Fruit fly (Drosophila melanogaster): ENCODE results near the gene mab-21.

mab-21 gene

dm6 chrX:5972030-5972429 is 41.0 kb downstream of the mab-21 start (continued):
- TF ChIP-seq emc (GFP tag; optimal IDR thresholded peaks at IDR 0.05), result no peak
- TF ChIP-seq Opbp (GFP tag; IDR thresholded peaks at IDR 0.05; ENCODE audit: partially characterized antibody), result no peak
- peak; percentile 4 for TF ChIP-seq lab (GFP tag; optimal IDR thresholded peaks at IDR 0.05)
- no peak for TF ChIP-seq Poxn (GFP tag; IDR thresholded peaks at IDR 0.05)
- TF ChIP-seq CG1529 (GFP tag; optimal IDR thresholded peaks at IDR 0.05), result peak; percentile 7
- TF ChIP-seq GATAe (GFP tag; conservative IDR thresholded peaks at IDR 0.05), result no peak
- no peak for TF ChIP-seq ewg (GFP tag; optimal IDR thresholded peaks at IDR 0.05)
- TF ChIP-seq bab2 (GFP tag; optimal IDR thresholded peaks at IDR 0.05), result peak; percentile 7
- no peak for TF ChIP-seq B-H2 (GFP tag; optimal IDR thresholded peaks at IDR 0.05)
- TF ChIP-seq CG1233 (GFP tag; optimal IDR thresholded peaks at IDR 0.05), result no peak
- TF ChIP-seq bcd (GFP tag; optimal IDR thresholded peaks at IDR 0.05), result peak; percentile 13
- TF ChIP-seq wek (GFP tag; optimal IDR thresholded peaks at IDR 0.05), result no peak
- no peak for TF ChIP-seq CG7963 (GFP tag; IDR thresholded peaks at IDR 0.05; ENCODE audit: partially characterized antibody)
- peak; percentile 47 for TF ChIP-seq CG13424 (tag; optimal IDR thresholded peaks at IDR 0.05)
- no peak for TF ChIP-seq CG4617 (GFP tag; optimal IDR thresholded peaks at IDR 0.05; ENCODE audit: borderline replicate concordance)
- no peak for TF ChIP-seq ems (GFP tag; optimal IDR thresholded peaks at IDR 0.05)
- TF ChIP-seq CG3847 (GFP tag; IDR thresholded peaks at IDR 0.05), result no peak
- TF ChIP-seq CG10565 (GFP tag; optimal IDR thresholded peaks at IDR 0.05), result no peak
- no peak for TF ChIP-seq HLH54F (GFP tag; optimal IDR thresholded peaks at IDR 0.05)
- peak; percentile 42 for TF ChIP-seq Oli (tag; optimal IDR thresholded peaks at IDR 0.05)
- 0 out of 2 replicates have a peak, but pooled peaks have one; percentile 14 for TF ChIP-seq esg (GFP tag; conservative IDR thresholded peaks at IDR 0.05)
- TF ChIP-seq Dbx (GFP tag; IDR thresholded peaks at IDR 0.05), result no peak
- no peak for TF ChIP-seq CG2120 (GFP tag; optimal IDR thresholded peaks at IDR 0.05)
- peak; percentile 19; the same call in 1 of the 3 replicates for TF ChIP-seq CG14050 (GFP tag; IDR thresholded peaks at IDR 0.05)
- no peak for TF ChIP-seq CG9876 (GFP tag; optimal IDR thresholded peaks at IDR 0.05)
- TF ChIP-seq CG8089 (GFP tag; optimal IDR thresholded peaks at IDR 0.05), result peak; percentile 17
- no peak for TF ChIP-seq kah (GFP tag; optimal IDR thresholded peaks at IDR 0.05)
- 0 out of 2 replicates have a peak, but pooled peaks have one; percentile 6 for TF ChIP-seq CG14014 (GFP tag; IDR thresholded peaks at IDR 0.05)
- TF ChIP-seq CG13624 (GFP tag; optimal IDR thresholded peaks at IDR 0.05), result no peak
- TF ChIP-seq Hsf (GFP tag; optimal IDR thresholded peaks at IDR 0.05), result peak; percentile 48
- no peak for TF ChIP-seq CG11696 (GFP tag; IDR thresholded peaks at IDR 0.05)
- TF ChIP-seq al (GFP tag; IDR thresholded peaks at IDR 0.05), result no peak
- no peak for TF ChIP-seq Dfd (GFP tag; optimal IDR thresholded peaks at IDR 0.05)
- peak; percentile 3 for TF ChIP-seq Jarid2 (GFP tag; optimal IDR thresholded peaks at IDR 0.05)
- no peak for TF ChIP-seq shn (GFP tag; optimal IDR thresholded peaks at IDR 0.05)
- TF ChIP-seq Doc3 (GFP tag; IDR thresholded peaks at IDR 0.05; ENCODE audit: partially characterized antibody), result no peak
- no peak for TF ChIP-seq CG7928 (GFP tag; optimal IDR thresholded peaks at IDR 0.05)
- peak; percentile 10 for TF ChIP-seq CoRest (tag; optimal IDR thresholded peaks at IDR 0.05)
- TF ChIP-seq ftz-f1 (GFP tag; optimal IDR thresholded peaks at IDR 0.05), result no peak
- peak; percentile 18 to 70 for TF ChIP-seq bsh (GFP tag; optimal IDR thresholded peaks at IDR 0.05)
- 0 out of 2 replicates have a peak, but pooled peaks have one; percentile 25 for TF ChIP-seq gt (GFP tag; IDR thresholded peaks at IDR 0.05)
- peak; percentile 5 for TF ChIP-seq CG1602 (GFP tag; optimal IDR thresholded peaks at IDR 0.05)
- no peak for TF ChIP-seq sd (tag; optimal IDR thresholded peaks at IDR 0.05)
- TF ChIP-seq Adf1 (GFP tag; IDR thresholded peaks at IDR 0.05), result no peak
- no peak for TF ChIP-seq Eip74EF (GFP tag; optimal IDR thresholded peaks at IDR 0.05)
- TF ChIP-seq CG17802 (tag; optimal IDR thresholded peaks at IDR 0.05), result no peak
- TF ChIP-seq nmo (GFP tag; optimal IDR thresholded peaks at IDR 0.05), result peak; percentile 32
- TF ChIP-seq jumu (GFP tag; optimal IDR thresholded peaks at IDR 0.05), result no peak
- peak; percentile 7 for TF ChIP-seq CG33213 (GFP tag; optimal IDR thresholded peaks at IDR 0.05)
- TF ChIP-seq D19A (tag; optimal IDR thresholded peaks at IDR 0.05), result peak; percentile 18
- TF ChIP-seq Elba2 (GFP tag; optimal IDR thresholded peaks at IDR 0.05), result no peak
